Fruit fly (Drosophila melanogaster) Kc167 (cell line): ENCODE data around the gene CG31251.

ENCODE experiments used
- Myc ChIP-seq: fragments of >200 bp; optimal IDR thresholded peaks from 2 replicates; lab custom pipeline; 2017; ENCODE audit warnings: missing external identifiers
- h ChIP-seq: fragments of >200 bp; optimal IDR thresholded peaks from 3 replicates; lab custom pipeline; 2018; ENCODE audit warnings: missing external identifiers
- insv ChIP-seq: fragments of >200 bp; optimal IDR thresholded peaks from 3 replicates; lab custom pipeline; 2018; ENCODE audit warnings: missing external identifiers

DNA sequence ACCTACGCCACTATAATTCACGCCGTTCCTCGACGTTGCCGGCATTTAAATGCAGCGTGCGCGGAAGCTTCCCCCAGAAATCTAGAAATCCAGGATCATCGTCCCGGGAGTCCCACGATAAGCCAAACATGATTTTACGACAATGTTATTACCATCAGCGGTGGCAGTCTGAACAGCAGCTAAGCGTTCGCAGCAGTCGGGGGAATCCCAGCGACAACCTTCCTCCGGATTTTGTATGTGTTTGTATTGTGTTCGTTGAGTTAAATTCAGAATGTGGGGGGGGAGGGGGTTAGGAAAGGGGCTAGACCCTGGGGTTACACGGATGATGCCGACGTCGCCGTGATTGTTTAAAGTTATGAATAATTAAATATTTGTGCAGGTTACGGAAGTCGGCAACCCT, 40.7 kb downstream of the CG31251 start:
- no peak for TF ChIP-seq h (lab: Kevin White, UChicago)
- no peak for TF ChIP-seq insv (lab: Kevin White, UChicago)
- no peak for TF ChIP-seq Myc
